Worm (Caenorhabditis elegans): ENCODE data around the gene fip-3.

Gene fip-3

ce11 chrIII:8570289-8570688 lies 19.0 kb downstream of the fip-3 start:
- no peak for TF ChIP-seq Y116A8C.19 (tag; optimal IDR thresholded peaks at IDR 0.05; ENCODE audit: borderline replicate concordance)

- no peak for TF ChIP-seq efl-1 (optimal IDR thresholded peaks at IDR 0.05)
- TF ChIP-seq efl-1 (GFP tag; optimal IDR thresholded peaks at IDR 0.05 in 1 of 2) = peak in 1 of 2 experiments; percentile 71
- no peak for TF ChIP-seq nhr-237 (tag; optimal IDR thresholded peaks at IDR 0.05)
- TF ChIP-seq blmp-1 (tag; optimal IDR thresholded peaks at IDR 0.05) = peak; percentile 67
These were observed 24.9 kb downstream of the fip-3 start for ce11 chrIII:8564372-8564771.

ce11 chrIII:8560836-8561235 lies 28.5 kb downstream of the fip-3 start, which contains the start of gene acdh-6:
Gene acdh-6 (plus strand): TSS chrIII:8561136.
- TF ChIP-seq unc-130 (tag; optimal IDR thresholded peaks at IDR 0.05) (no peak), ceh-90 (tag; optimal IDR thresholded peaks at IDR 0.05) (no peak), pax-3 (tag; optimal IDR thresholded peaks at IDR 0.05) (no peak)

- no peak for TF ChIP-seq pag-3 (tag; optimal IDR thresholded peaks at IDR 0.05; ENCODE audit: borderline replicate concordance, insufficient read depth)
- TF ChIP-seq nhr-85 (tag) = no peak
- TF ChIP-seq hlh-4 (tag; optimal IDR thresholded peaks at IDR 0.05) = no peak
- no peak for TF ChIP-seq sup-37 (GFP tag; optimal IDR thresholded peaks at IDR 0.05)
- TF ChIP-seq egl-27 (tag; optimal IDR thresholded peaks at IDR 0.05) = no peak
- no peak for TF ChIP-seq alr-1 (tag; optimal IDR thresholded peaks at IDR 0.05; ENCODE audit: borderline replicate concordance)
- no peak for TF ChIP-seq nhr-76 (tag; optimal IDR thresholded peaks at IDR 0.05)
These were observed 28.9 kb downstream of the fip-3 start for ce11 chrIII:8560398-8560797.

- peak; percentile 67 for TF ChIP-seq blmp-1 (tag; optimal IDR thresholded peaks at IDR 0.05)
- TF ChIP-seq jun-1 (tag; optimal IDR thresholded peaks at IDR 0.05) = no peak
- peak; percentile 50 to 71 for TF ChIP-seq lsy-2 (tag; optimal IDR thresholded peaks at IDR 0.05)
- TF ChIP-seq aha-1 (tag; optimal IDR thresholded peaks at IDR 0.05) = no peak
- peak; percentile 80 for TF ChIP-seq rnt-1 (tag; optimal IDR thresholded peaks at IDR 0.05)
- peak; percentile 22 for TF ChIP-seq tbx-2 (tag; optimal IDR thresholded peaks at IDR 0.05)
- peak in 2 of 3 experiments; percentile 31 to 36 for TF ChIP-seq ceh-82 (tag; optimal IDR thresholded peaks at IDR 0.05)
- TF ChIP-seq aly-2 (tag; optimal IDR thresholded peaks at IDR 0.05) = peak; percentile 1
- peak; percentile 76 for TF ChIP-seq nhr-71 (tag; optimal IDR thresholded peaks at IDR 0.05)
- peak; percentile 46 for TF ChIP-seq swsn-7 (tag; optimal IDR thresholded peaks at IDR 0.05)
- TF ChIP-seq elt-3 (tag; optimal IDR thresholded peaks at IDR 0.05) = peak in 1 of 6 experiments; percentile 30
- TF ChIP-seq pax-3 (tag; optimal IDR thresholded peaks at IDR 0.05) = no peak
- TF ChIP-seq egl-27 (tag; optimal IDR thresholded peaks at IDR 0.05) = no peak
- TF ChIP-seq C16A3.4 (tag; optimal IDR thresholded peaks at IDR 0.05) = no peak
- no peak for TF ChIP-seq unc-130 (tag; optimal IDR thresholded peaks at IDR 0.05)
- TF ChIP-seq lin-15B (tag; optimal IDR thresholded peaks at IDR 0.05) = no peak
- TF ChIP-seq lin-35 (GFP tag; optimal IDR thresholded peaks at IDR 0.05) = peak; percentile 40 to 50
- TF ChIP-seq nhr-47 (tag; optimal IDR thresholded peaks at IDR 0.05) = peak; percentile 26
- peak in 2 of 3 experiments; percentile 11 to 30 for TF ChIP-seq dpl-1 (GFP tag; optimal IDR thresholded peaks at IDR 0.05)
- peak; percentile 60 for TF ChIP-seq snu-23 (GFP tag; optimal IDR thresholded peaks at IDR 0.05)
- peak; percentile 22 for TF ChIP-seq lir-3 (tag; optimal IDR thresholded peaks at IDR 0.05; ENCODE audit: poor library complexity)
- no peak for TF ChIP-seq ceh-63 (GFP tag; optimal IDR thresholded peaks at IDR 0.05)
- peak; percentile 52 for TF ChIP-seq nhr-19 (GFP tag; conservative IDR thresholded peaks at IDR 0.05)
- peak; percentile 9 for TF ChIP-seq irx-1 (tag; optimal IDR thresholded peaks at IDR 0.05)
- TF ChIP-seq lin-14 (GFP tag; optimal IDR thresholded peaks at IDR 0.05) = peak; percentile 74
- peak; percentile 67 to 70 for TF ChIP-seq efl-1 (optimal IDR thresholded peaks at IDR 0.05)
- peak in 1 of 2 experiments; percentile 76 for TF ChIP-seq efl-1 (GFP tag; optimal IDR thresholded peaks at IDR 0.05 in 1 of 2)
- TF ChIP-seq fos-1 (tag; optimal IDR thresholded peaks at IDR 0.05) = peak; percentile 5
- peak; percentile 80 for TF ChIP-seq nhr-85 (tag)
- peak; percentile 44 for TF ChIP-seq xbp-1 (tag; optimal IDR thresholded peaks at IDR 0.05)
- TF ChIP-seq skn-1 (tag; optimal IDR thresholded peaks at IDR 0.05) = peak; percentile 65
- TF ChIP-seq nhr-20 (tag; optimal IDR thresholded peaks at IDR 0.05) = peak; percentile 58
- no peak for TF ChIP-seq ceh-8 (GFP tag; optimal IDR thresholded peaks at IDR 0.05)
These were observed 32.4 kb downstream of the fip-3 start, which contains the start of gene C02D5.2 for ce11 chrIII:8556836-8557385. Gene C02D5.2 (plus strand): TSS chrIII:8557335.
